Fruit fly (Drosophila melanogaster): ENCODE measurements around the gene MstProx.

The MstProx gene

dm6 chr3R:7369205-7369604 is at the start of gene MstProx:
TSS of gene MstProx (minus strand) at chr3R:7369305.
- TF ChIP-seq EcR (GFP tag; optimal IDR thresholded peaks at IDR 0.05) (no peak), Snoo (tag; optimal IDR thresholded peaks at IDR 0.05) (no peak), CG9948 (tag; optimal IDR thresholded peaks at IDR 0.05) (no peak), rn (GFP tag; IDR thresholded peaks at IDR 0.05) (no peak), CG8301 (tag; optimal IDR thresholded peaks at IDR 0.05) (no peak), CG13204 (GFP tag; optimal IDR thresholded peaks at IDR 0.05) (no peak), CG12605 (GFP tag; IDR thresholded peaks at IDR 0.05) (no peak), Pif1B (GFP tag; optimal IDR thresholded peaks at IDR 0.05) (no peak), Ets98B (GFP tag; IDR thresholded peaks at IDR 0.05) (no peak), Pif1A (GFP tag; optimal IDR thresholded peaks at IDR 0.05) (no peak), CG32121 (GFP tag; IDR thresholded peaks at IDR 0.05) (no peak), CG34367 (tag; optimal IDR thresholded peaks at IDR 0.05) (no peak), CG4496 (GFP tag; IDR thresholded peaks at IDR 0.05) (no peak), CG8159 (tag; optimal IDR thresholded peaks at IDR 0.05) (no peak), CG15710 (tag; optimal IDR thresholded peaks at IDR 0.05) (no peak), CG10348 (GFP tag; IDR thresholded peaks at IDR 0.05) (no peak), CG14655 (GFP tag; optimal IDR thresholded peaks at IDR 0.05) (no peak), CG17806 (tag; optimal IDR thresholded peaks at IDR 0.05) (no peak)

DNA sequence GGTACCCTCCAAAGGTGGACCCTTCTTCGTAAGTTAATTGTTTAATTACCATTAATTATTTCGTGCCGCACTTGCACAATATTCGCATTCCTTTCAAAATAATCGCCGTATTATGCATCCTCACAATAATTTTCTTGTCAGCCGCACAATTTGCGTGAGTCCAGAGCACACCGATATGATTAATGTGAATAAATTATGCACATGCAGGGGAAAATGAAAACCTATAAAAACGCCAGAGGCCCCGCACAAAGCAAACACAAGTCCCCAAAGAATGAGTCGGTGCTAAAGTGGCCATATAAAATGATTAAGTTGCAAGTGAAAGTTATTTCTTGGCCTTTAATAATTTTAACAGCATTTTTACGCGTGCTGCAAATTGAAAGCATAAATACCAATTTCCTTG is 37.5 kb upstream of the MstProx start, which contains the start of gene Ir84a:
Ir84a (plus strand) TSS at position 301 of the 400 bp plus-strand sequence.
- no peak for TF ChIP-seq CG32121 (GFP tag; IDR thresholded peaks at IDR 0.05)

- TF ChIP-seq CG9948 (tag; optimal IDR thresholded peaks at IDR 0.05) = no peak
Measured at dm6 chr3R:7394047-7394446, 24.9 kb upstream of the MstProx start.

DNA sequence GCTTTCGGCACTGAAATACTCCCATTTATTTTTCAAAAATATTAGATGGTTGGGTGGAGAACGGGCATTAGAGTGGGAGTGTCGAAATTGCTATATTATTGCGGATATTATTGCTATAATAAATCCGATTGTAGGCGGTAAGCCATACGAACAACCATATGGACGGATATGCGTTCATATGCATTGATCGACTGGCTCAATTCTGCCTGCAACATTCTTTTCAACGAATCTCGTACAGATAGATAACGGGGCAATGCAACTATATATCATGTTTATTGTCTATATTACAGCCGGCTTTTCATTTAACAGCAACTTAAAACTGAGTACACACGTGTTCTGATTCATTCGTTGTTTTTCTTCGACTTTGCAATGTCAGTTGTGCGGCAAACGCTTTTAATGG is 22.0 kb upstream of the MstProx start, which contains the start of gene CG42650:
CG42650 (plus strand) TSS at position 301 of the 400 bp plus-strand sequence.
- TF ChIP-seq D1 (tag; optimal IDR thresholded peaks at IDR 0.05) = no peak
- TF ChIP-seq Snoo (tag; optimal IDR thresholded peaks at IDR 0.05) = no peak
- no peak for TF ChIP-seq Pif1A (GFP tag; optimal IDR thresholded peaks at IDR 0.05)
- no peak for TF ChIP-seq CG8301 (tag; optimal IDR thresholded peaks at IDR 0.05)
- TF ChIP-seq Ets98B (GFP tag; IDR thresholded peaks at IDR 0.05) = no peak
- no peak for TF ChIP-seq rn (GFP tag; IDR thresholded peaks at IDR 0.05)
- TF ChIP-seq CG34367 (tag; optimal IDR thresholded peaks at IDR 0.05) = no peak
- no peak for TF ChIP-seq CG10348 (GFP tag; IDR thresholded peaks at IDR 0.05)
- TF ChIP-seq EcR (GFP tag; optimal IDR thresholded peaks at IDR 0.05) = no peak
- TF ChIP-seq CG15710 (tag; optimal IDR thresholded peaks at IDR 0.05) = no peak
- TF ChIP-seq CG17806 (tag; optimal IDR thresholded peaks at IDR 0.05) = no peak
- TF ChIP-seq gl (tag; optimal IDR thresholded peaks at IDR 0.05) = no peak
- TF ChIP-seq CG32121 (GFP tag; IDR thresholded peaks at IDR 0.05) = no peak
- no peak for TF ChIP-seq CG8159 (tag; optimal IDR thresholded peaks at IDR 0.05)
- no peak for TF ChIP-seq CG13204 (GFP tag; optimal IDR thresholded peaks at IDR 0.05)
- TF ChIP-seq CG14655 (GFP tag; optimal IDR thresholded peaks at IDR 0.05) = no peak

DNA sequence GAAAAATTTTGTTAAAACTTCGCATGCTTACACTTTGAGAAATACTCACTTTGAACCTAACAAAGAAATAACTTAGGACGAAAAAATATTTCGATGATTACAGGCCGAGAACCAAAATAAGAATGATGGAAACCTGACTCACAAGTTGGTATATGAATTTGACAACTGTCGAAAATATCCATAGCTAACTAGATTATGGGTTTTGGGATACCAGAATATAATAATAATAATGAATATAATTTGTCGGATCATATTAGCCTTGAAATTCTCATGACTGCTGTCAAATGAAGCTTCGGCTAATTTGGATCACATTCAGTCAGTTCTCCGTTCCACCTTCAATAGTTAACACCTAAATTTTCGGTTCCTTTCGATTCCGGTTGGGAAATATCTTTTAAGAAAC is 3.6 kb downstream of the MstProx start, which contains the start of the genes Mst84Db and Mst84Da:
Mst84Db (minus strand) TSS at position 101 of the 400 bp plus-strand sequence.
Mst84Da (plus strand) TSS at position 324 of the 400 bp plus-strand sequence.
- no peak for TF ChIP-seq CG13204 (GFP tag; optimal IDR thresholded peaks at IDR 0.05)
- TF ChIP-seq CG14655 (GFP tag; optimal IDR thresholded peaks at IDR 0.05) = no peak
- no peak for TF ChIP-seq Pif1B (GFP tag; optimal IDR thresholded peaks at IDR 0.05)
- TF ChIP-seq CG17806 (tag; optimal IDR thresholded peaks at IDR 0.05) = no peak
- TF ChIP-seq CG9948 (tag; optimal IDR thresholded peaks at IDR 0.05) = no peak
- TF ChIP-seq CG12605 (GFP tag; IDR thresholded peaks at IDR 0.05) = no peak
- TF ChIP-seq CG15710 (tag; optimal IDR thresholded peaks at IDR 0.05) = no peak
- TF ChIP-seq CG4496 (GFP tag; IDR thresholded peaks at IDR 0.05) = no peak
- no peak for TF ChIP-seq CG10348 (GFP tag; IDR thresholded peaks at IDR 0.05)
- TF ChIP-seq Snoo (tag; optimal IDR thresholded peaks at IDR 0.05) = no peak
- no peak for TF ChIP-seq fd96Ca (GFP tag; IDR thresholded peaks at IDR 0.05)
- TF ChIP-seq EcR (GFP tag; optimal IDR thresholded peaks at IDR 0.05) = no peak
- no peak for TF ChIP-seq Ets98B (GFP tag; IDR thresholded peaks at IDR 0.05)
- no peak for TF ChIP-seq Pif1A (GFP tag; optimal IDR thresholded peaks at IDR 0.05)
- TF ChIP-seq rn (GFP tag; IDR thresholded peaks at IDR 0.05) = no peak
- no peak for TF ChIP-seq CG32121 (GFP tag; IDR thresholded peaks at IDR 0.05)
- TF ChIP-seq CG8159 (tag; optimal IDR thresholded peaks at IDR 0.05) = no peak
- no peak for TF ChIP-seq D1 (tag; optimal IDR thresholded peaks at IDR 0.05)
- no peak for TF ChIP-seq CG34367 (tag; optimal IDR thresholded peaks at IDR 0.05)

- TF ChIP-seq EcR (GFP tag; optimal IDR thresholded peaks at IDR 0.05) (no peak), CG8301 (tag; optimal IDR thresholded peaks at IDR 0.05) (no peak), CG14655 (GFP tag; optimal IDR thresholded peaks at IDR 0.05) (no peak), CG12605 (GFP tag; IDR thresholded peaks at IDR 0.05) (no peak), Ets98B (GFP tag; IDR thresholded peaks at IDR 0.05) (no peak), CG13204 (GFP tag; optimal IDR thresholded peaks at IDR 0.05) (no peak)
Measured at dm6 chr3R:7364573-7364972, 4.5 kb downstream of the MstProx start, which contains the start of gene Mst84Dc. TSS of gene Mst84Dc (minus strand) at chr3R:7364673.

DNA sequence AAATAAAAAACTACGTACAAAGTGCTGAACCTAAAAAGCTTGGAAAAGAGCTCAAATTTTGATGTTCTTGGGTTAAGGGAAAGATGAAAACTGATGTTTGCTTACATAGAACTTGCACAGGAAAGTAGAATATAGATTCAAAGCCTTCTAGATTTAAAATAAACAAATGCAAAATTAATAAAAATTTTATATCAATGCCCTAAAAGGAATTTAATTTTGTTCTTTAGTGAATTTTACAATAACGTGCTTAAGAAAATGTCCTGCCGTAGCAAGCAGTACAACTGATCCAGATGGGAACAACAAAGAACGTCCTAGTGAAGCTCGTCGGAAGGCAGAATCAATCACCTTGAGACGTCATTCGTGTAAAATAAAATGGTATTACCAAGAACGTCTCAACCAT is 5.4 kb downstream of the MstProx start, which contains the start of gene Mst84Dd:
Mst84Dd (minus strand) TSS at position 101 of the 400 bp plus-strand sequence.
- TF ChIP-seq Pif1A (GFP tag; optimal IDR thresholded peaks at IDR 0.05) (no peak), CG14655 (GFP tag; optimal IDR thresholded peaks at IDR 0.05) (no peak), gl (tag; optimal IDR thresholded peaks at IDR 0.05) (no peak), CG17806 (tag; optimal IDR thresholded peaks at IDR 0.05) (no peak), Ets98B (GFP tag; IDR thresholded peaks at IDR 0.05) (no peak), EcR (GFP tag; optimal IDR thresholded peaks at IDR 0.05) (no peak)
